Fruit fly (Drosophila melanogaster) whole organism, wandering third instar larva: ENCODE measurements around the gene gcm2.

Experiments
- Abd-B ChIP-seq: fragments of >200 bp; optimal IDR thresholded peaks from 2 replicates; lab custom pipeline; 2017; ENCODE audit warnings: missing biosample characterization, missing genetic modification characterization
- CG9705 ChIP-seq: fragments of 200-800 bp; sonication (Bioruptor generic); optimal IDR thresholded peaks from 2 replicates; lab custom pipeline; 2018; ENCODE audit warnings: missing biosample characterization, mild to moderate bottlenecking, missing genetic modification characterization
- CrebA ChIP-seq: fragments of 200-800 bp; sonication (Bioruptor generic); optimal IDR thresholded peaks from 2 replicates; lab custom pipeline; 2016; ENCODE audit warnings: missing biosample characterization, mild to moderate bottlenecking, missing genetic modification characterization, borderline replicate concordance
- Dfd ChIP-seq: fragments of >200 bp; optimal IDR thresholded peaks from 2 replicates; lab custom pipeline; 2017; ENCODE audit warnings: missing biosample characterization, missing genetic modification characterization
- Dif ChIP-seq: fragments of 200-275, 200-300 bp; sonication (Bioruptor generic); optimal IDR thresholded peaks from 2 replicates; lab custom pipeline; 2018; ENCODE audit warnings: missing biosample characterization, missing genetic modification characterization; ENCODE audit not compliant: partially characterized antibody
- HLH106 ChIP-seq: fragments of 200-800 bp; optimal IDR thresholded peaks from 3 replicates; lab custom pipeline; 2019; ENCODE audit warnings: missing biosample characterization, mild to moderate bottlenecking, missing genetic modification characterization, moderate library complexity
- Hnf4 ChIP-seq: fragments of 200-800 bp; sonication (Bioruptor generic); optimal IDR thresholded peaks from 2 replicates; lab custom pipeline; 2016; ENCODE audit warnings: missing biosample characterization, mild to moderate bottlenecking, missing genetic modification characterization
- Hr78 ChIP-seq: fragments of >200 bp; optimal IDR thresholded peaks from 2 replicates; lab custom pipeline; 2017; ENCODE audit warnings: missing biosample characterization, missing genetic modification characterization
- Hr83 ChIP-seq: fragments of 200-300 bp; sonication (Bioruptor generic); optimal IDR thresholded peaks from 2 replicates; lab custom pipeline; 2016; ENCODE audit warnings: missing biosample characterization, mild to moderate bottlenecking, missing genetic modification characterization, moderate library complexity; ENCODE audit not compliant: poor library complexity, severe bottlenecking
- Jra ChIP-seq: sonication (Bioruptor generic); optimal IDR thresholded peaks from 2 replicates; lab custom pipeline; 2016; ENCODE audit warnings: missing biosample characterization, missing genetic modification characterization
- Mio ChIP-seq: sonication (Bioruptor generic); optimal IDR thresholded peaks from 2 replicates; lab custom pipeline; 2016; ENCODE audit warnings: missing biosample characterization, missing genetic modification characterization
- Myc ChIP-seq: fragments of >200 bp; optimal IDR thresholded peaks from 2 replicates; lab custom pipeline; 2017
- N ChIP-seq: fragments of >200 bp; optimal IDR thresholded peaks from 2 replicates; lab custom pipeline; 2018; ENCODE audit warnings: missing biosample characterization, missing external identifiers, missing genetic modification characterization
- OdsH ChIP-seq: fragments of 200-800 bp; sonication (Bioruptor generic); optimal IDR thresholded peaks from 2 replicates; lab custom pipeline; 2016; ENCODE audit warnings: missing biosample characterization, mild to moderate bottlenecking, missing genetic modification characterization
- Rel ChIP-seq, 2 experiments: fragments of 200-800 bp; sonication (Bioruptor generic) in 1 of 2; optimal IDR thresholded peaks; 2 replicates in 1 of 2; 3 replicates in 1 of 2; lab custom pipeline; 2016 to 2019; ENCODE audit warnings: mild to moderate bottlenecking in 2 of 2, missing biosample characterization in 2 of 2, missing genetic modification characterization in 2 of 2, moderate library complexity in 1 of 2
- Sp1 ChIP-seq: fragments of 200-800 bp; sonication (Bioruptor generic); optimal IDR thresholded peaks from 3 replicates; lab custom pipeline; 2019; ENCODE audit warnings: missing biosample characterization, mild to moderate bottlenecking, missing genetic modification characterization, moderate library complexity
- Vsx2 ChIP-seq: fragments of 200-300, 225-300 bp; sonication (Bioruptor generic); optimal IDR thresholded peaks from 2 replicates; lab custom pipeline; 2018; ENCODE audit warnings: missing biosample characterization, missing genetic modification characterization; ENCODE audit not compliant: partially characterized antibody
- br ChIP-seq: fragments of 200-800 bp; sonication (Bioruptor generic); optimal IDR thresholded peaks from 2 replicates; lab custom pipeline; 2016; ENCODE audit warnings: missing biosample characterization, missing genetic modification characterization
- brk ChIP-seq: fragments of 200-800 bp; sonication (Bioruptor generic); optimal IDR thresholded peaks from 2 replicates; lab custom pipeline; 2016; ENCODE audit warnings: missing biosample characterization, mild to moderate bottlenecking, missing genetic modification characterization
- dl ChIP-seq, 2 experiments: fragments of 175-275, 200-275 bp in 1 of 2; fragments of 200-275 bp in 1 of 2; sonication (Bioruptor generic); optimal IDR thresholded peaks; lab custom pipeline; 2018; ENCODE audit warnings: mild to moderate bottlenecking in 2 of 2, missing biosample characterization in 2 of 2, missing genetic modification characterization in 2 of 2, moderate library complexity in 2 of 2; ENCODE audit not compliant: partially characterized antibody in 2 of 2, insufficient read depth in 1 of 2
- ey ChIP-seq: fragments of 200-800 bp; sonication (Bioruptor generic); optimal IDR thresholded peaks from 2 replicates; lab custom pipeline; 2016; ENCODE audit warnings: missing biosample characterization, missing genetic modification characterization
- foxo ChIP-seq, 2 experiments: fragments of 200-800 bp; sonication (Bioruptor generic); optimal IDR thresholded peaks; 2 replicates in 1 of 2; 3 replicates in 1 of 2; lab custom pipeline; 2016 to 2017; ENCODE audit warnings: missing biosample characterization in 2 of 2, missing genetic modification characterization in 2 of 2
- fru ChIP-seq: fragments of 200-800 bp; sonication (Bioruptor generic); optimal IDR thresholded peaks from 3 replicates; lab custom pipeline; 2016; ENCODE audit warnings: missing biosample characterization, mild to moderate bottlenecking, missing genetic modification characterization
- h ChIP-seq: fragments of 200-800 bp; sonication (Bioruptor generic); optimal IDR thresholded peaks from 3 replicates; lab custom pipeline; 2016; ENCODE audit warnings: missing biosample characterization, mild to moderate bottlenecking, missing genetic modification characterization
- jim ChIP-seq: fragments of 175-275, 200-325 bp; sonication (Bioruptor generic); optimal IDR thresholded peaks from 2 replicates; lab custom pipeline; 2016; ENCODE audit warnings: missing biosample characterization, mild to moderate bottlenecking, missing genetic modification characterization
- lola ChIP-seq: fragments of >200 bp; optimal IDR thresholded peaks from 2 replicates; lab custom pipeline; 2017; ENCODE audit warnings: missing biosample characterization, missing genetic modification characterization
- pan ChIP-seq: fragments of >200 bp; optimal IDR thresholded peaks from 2 replicates; lab custom pipeline; 2017
- psq ChIP-seq: fragments of 200-800 bp; sonication (Bioruptor generic); optimal IDR thresholded peaks from 3 replicates; lab custom pipeline; 2017; ENCODE audit warnings: missing biosample characterization, mild to moderate bottlenecking, missing genetic modification characterization, moderate library complexity
- rgr ChIP-seq: fragments of 200-800 bp; sonication (Bioruptor generic); optimal IDR thresholded peaks from 3 replicates; lab custom pipeline; 2016; ENCODE audit warnings: missing biosample characterization, mild to moderate bottlenecking, missing genetic modification characterization
- sv ChIP-seq: fragments of 200-800 bp; sonication (Bioruptor generic); optimal IDR thresholded peaks from 3 replicates; lab custom pipeline; 2016; ENCODE audit warnings: missing biosample characterization, missing genetic modification characterization
- tai ChIP-seq: sonication (Bioruptor generic); optimal IDR thresholded peaks from 2 replicates; lab custom pipeline; 2016; ENCODE audit warnings: missing biosample characterization, missing genetic modification characterization
- usp ChIP-seq: fragments of >200 bp; optimal IDR thresholded peaks from 2 replicates; lab custom pipeline; 2017; ENCODE audit warnings: missing biosample characterization, missing genetic modification characterization

Gene gcm2

dm6 chr2L:9576269-9576933 lies 32.0 kb upstream of the gcm2 start, which contains the start of gene Mtpalpha:
Gene Mtpalpha (minus strand): TSS chr2L:9576769.
- peak; percentile 20 for TF ChIP-seq OdsH
- TF ChIP-seq Myc = peak; percentile 16
- TF ChIP-seq h (GFP tag; lab: Kevin White, UChicago) = peak; percentile 30
- peak; percentile 30 for TF ChIP-seq psq (GFP tag; lab: Kevin White, UChicago)
- TF ChIP-seq brk = no peak
- peak; percentile 98 for TF ChIP-seq Hnf4 (GFP tag; lab: Kevin White, UChicago)
- no peak for TF ChIP-seq Vsx2 (GFP tag; lab: Kevin White, UChicago)
- peak; percentile 3 for TF ChIP-seq ey (GFP tag; lab: Kevin White, UChicago)
- TF ChIP-seq foxo (GFP tag; optimal IDR thresholded peaks at IDR 0.05; lab: Kevin White, UChicago) = peak in 1 of 2 experiments; percentile 49
- TF ChIP-seq Sp1 (GFP tag; lab: Kevin White, UChicago) = peak; percentile 44
- TF ChIP-seq rgr = peak; percentile 64
- TF ChIP-seq Dif (GFP tag; lab: Kevin White, UChicago) = no peak
- peak; percentile 33 for TF ChIP-seq br (GFP tag; lab: Kevin White, UChicago)
- TF ChIP-seq pan (lab: Kevin White, UChicago) = no peak
- no peak for TF ChIP-seq Rel (GFP tag; optimal IDR thresholded peaks at IDR 0.05; lab: Kevin White, UChicago)
- peak; percentile 31 for TF ChIP-seq Rel (tag; optimal IDR thresholded peaks at IDR 0.05; lab: Kevin White, UChicago)
- no peak for TF ChIP-seq sv (GFP tag; lab: Kevin White, UChicago)
- TF ChIP-seq, all 38 proteins: peak for 11

- TF ChIP-seq Sp1 (GFP tag; lab: Kevin White, UChicago) (no peak), foxo (GFP tag; optimal IDR thresholded peaks at IDR 0.05; lab: Kevin White, UChicago) (no peak), Mio (GFP tag; lab: Kevin White, UChicago) (no peak)
- TF ChIP-seq, all 38 proteins: peak for 0
Measured at dm6 chr2L:9579538-9579937, 28.8 kb upstream of the gcm2 start, which contains the start of gene CG31709. Gene CG31709 (minus strand): TSS chr2L:9579638.

- no peak for TF ChIP-seq OdsH
- TF ChIP-seq dl (GFP tag; optimal IDR thresholded peaks at IDR 0.05; lab: Kevin White, UChicago; ENCODE audit: insufficient read depth in 1 of 2, partially characterized antibody in 2 of 2) = peak in 1 of 2 experiments; percentile 42
- TF ChIP-seq Vsx2 (GFP tag; lab: Kevin White, UChicago) = peak; percentile 41
Measured at dm6 chr2L:9581582-9581981, 26.8 kb upstream of the gcm2 start, which contains the start of gene gcm. Gene gcm (minus strand): TSS chr2L:9581745.

- TF ChIP-seq CrebA (GFP tag; lab: Kevin White, UChicago) (no peak), Hnf4 (GFP tag; lab: Kevin White, UChicago) (no peak), HLH106 (tag; lab: Kevin White, UChicago) (no peak), rgr (no peak), ey (GFP tag; lab: Kevin White, UChicago) (no peak), br (GFP tag; lab: Kevin White, UChicago) (no peak), psq (GFP tag; lab: Kevin White, UChicago) (no peak), foxo (GFP tag; optimal IDR thresholded peaks at IDR 0.05; lab: Kevin White, UChicago) (no peak), Abd-B (GFP tag; lab: Kevin White, UChicago) (no peak), h (GFP tag; lab: Kevin White, UChicago) (no peak), lola (no peak), Hr83 (GFP tag; lab: Kevin White, UChicago) (no peak)
- TF ChIP-seq, all 38 proteins: peak for 0
Measured at dm6 chr2L:9584098-9584703, 24.2 kb upstream of the gcm2 start.

- no peak for TF ChIP-seq Jra (GFP tag; lab: Kevin White, UChicago)
- no peak for TF ChIP-seq fru (GFP tag; lab: Kevin White, UChicago)
- TF ChIP-seq sv (GFP tag; lab: Kevin White, UChicago) = no peak
- TF ChIP-seq psq (GFP tag; lab: Kevin White, UChicago) = no peak
- no peak for TF ChIP-seq ey (GFP tag; lab: Kevin White, UChicago)
- no peak for TF ChIP-seq br (GFP tag; lab: Kevin White, UChicago)
- no peak for TF ChIP-seq Dfd (GFP tag; lab: Kevin White, UChicago)
- TF ChIP-seq lola = no peak
- TF ChIP-seq jim (GFP tag; lab: Kevin White, UChicago) = no peak
- TF ChIP-seq foxo (GFP tag; optimal IDR thresholded peaks at IDR 0.05; lab: Kevin White, UChicago) = no peak
- no peak for TF ChIP-seq brk
- TF ChIP-seq OdsH = no peak
- no peak for TF ChIP-seq rgr
- no peak for TF ChIP-seq N (GFP tag; lab: Kevin White, UChicago)
- no peak for TF ChIP-seq h (GFP tag; lab: Kevin White, UChicago)
- TF ChIP-seq usp (GFP tag; lab: Kevin White, UChicago) = no peak
- TF ChIP-seq tai (GFP tag; lab: Kevin White, UChicago) = no peak
- no peak for TF ChIP-seq CG9705 (GFP tag; lab: Kevin White, UChicago)
- no peak for TF ChIP-seq Hr78 (GFP tag; lab: Kevin White, UChicago)
- TF ChIP-seq dl (GFP tag; optimal IDR thresholded peaks at IDR 0.05; lab: Kevin White, UChicago; ENCODE audit: insufficient read depth in 1 of 2, partially characterized antibody in 2 of 2) = no peak
Measured at dm6 chr2L:9585942-9586341, 22.4 kb upstream of the gcm2 start.
